Worm (Caenorhabditis elegans): ENCODE data around the gene ncx-5.

DNA sequence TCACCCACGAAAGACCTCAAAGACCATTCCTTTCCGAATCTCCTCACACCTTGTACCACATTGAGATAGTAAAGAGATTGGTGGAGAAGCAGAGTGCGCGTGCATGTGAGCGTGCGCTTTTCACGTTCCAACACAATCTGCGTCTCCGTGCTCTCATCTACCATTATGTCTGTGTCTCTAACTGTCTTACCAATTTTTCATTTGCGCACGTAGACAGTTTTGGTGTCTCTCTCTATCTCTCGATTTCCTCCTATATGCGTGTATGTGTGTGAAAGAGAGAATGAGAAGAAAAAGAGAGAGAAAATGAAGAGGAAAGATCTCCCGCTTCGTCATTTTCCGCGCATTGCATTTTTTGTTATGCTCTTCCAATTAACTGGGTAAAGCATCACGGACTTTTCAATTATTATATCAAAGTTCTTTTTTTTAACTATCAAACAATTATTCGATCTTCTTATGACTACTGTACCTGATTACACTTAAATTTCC, 23.2 kb downstream of the ncx-5 start:
- peak; percentile 93 for TF ChIP-seq cog-1 (tag; optimal IDR thresholded peaks at IDR 0.05)
- no peak for TF ChIP-seq med-1 (GFP tag; optimal IDR thresholded peaks at IDR 0.05; ENCODE audit: insufficient read depth)
- peak; percentile 72 for TF ChIP-seq flt-1 (GFP tag; IDR thresholded peaks at IDR 0.05)
- TF ChIP-seq ref-1 (GFP tag; conservative IDR thresholded peaks at IDR 0.05) = no peak
- no peak for TF ChIP-seq klf-2 (GFP tag; conservative IDR thresholded peaks at IDR 0.05)
- 0 out of 2 replicates have a peak, but pooled peaks have one; percentile 50 for TF ChIP-seq ztf-23 (GFP tag; IDR thresholded peaks at IDR 0.05)
- no peak for TF ChIP-seq T22C8.4 (GFP tag; IDR thresholded peaks at IDR 0.05)
- peak; percentile 38; the same call in 1 of the 2 replicates for TF ChIP-seq ztf-29 (GFP tag; IDR thresholded peaks at IDR 0.05)

Data from whole organism, midembryonic.